Worm (Caenorhabditis elegans) whole organism, L1 larva: ENCODE results near the gene dct-1.
A peak's percentile ranks its signal among the peaks of the same experiment; 100 is the strongest.

Experiments used
- C04F5.9 ChIP-seq: sonication (generic microtip); optimal IDR thresholded peaks from 2 replicates; lab custom pipeline; 2016; ENCODE audit warnings: missing genetic modification characterization, missing compliant biosample characterization
- F16B12.6 ChIP-seq: fragments of 150-350 bp; optimal IDR thresholded peaks from 2 replicates; lab custom pipeline; 2014; ENCODE audit warnings: missing biosample characterization, missing genetic modification characterization
- aha-1 ChIP-seq: fragments of 150-350 bp; optimal IDR thresholded peaks from 2 replicates; lab custom pipeline; 2014; ENCODE audit warnings: missing biosample characterization, missing genetic modification characterization
- alr-1 ChIP-seq: fragments of 200-800 bp; sonication (Bioruptor generic); optimal IDR thresholded peaks from 2 replicates; lab custom pipeline; 2018; ENCODE audit warnings: borderline replicate concordance, mild to moderate bottlenecking, missing genetic modification characterization, missing compliant biosample characterization
- aly-2 ChIP-seq: fragments of 150-350 bp; optimal IDR thresholded peaks from 2 replicates; lab custom pipeline; 2014; ENCODE audit warnings: missing biosample characterization, missing genetic modification characterization
- ama-1 ChIP-seq: fragments of 150-350 bp; optimal IDR thresholded peaks from 2 replicates; lab custom pipeline; 2014
- ceh-82 ChIP-seq, 3 experiments: fragments of 150-350 bp in 1 of 3; sonication (generic microtip) in 2 of 3; optimal IDR thresholded peaks; 2 replicates each; lab custom pipeline; 2014 to 2017; ENCODE audit warnings: missing biosample characterization in 3 of 3, missing genetic modification characterization in 3 of 3
- ceh-90 ChIP-seq: sonication (generic microtip); optimal IDR thresholded peaks from 2 replicates; lab custom pipeline; 2016; ENCODE audit warnings: missing genetic modification characterization, missing compliant biosample characterization
- ces-1 ChIP-seq: fragments of 150-350 bp; optimal IDR thresholded peaks from 2 replicates; lab custom pipeline; 2014; ENCODE audit warnings: missing biosample characterization, missing genetic modification reagents, missing genetic modification characterization
- dpl-1 ChIP-seq, 3 experiments: fragments of 150-350 bp in 2 of 3; sonication (generic microtip) in 1 of 3; optimal IDR thresholded peaks; 2 replicates each; lab custom pipeline; 2014 to 2017; ENCODE audit warnings: missing biosample characterization in 3 of 3, missing genetic modification characterization in 3 of 3, missing genetic modification reagents in 3 of 3
- efl-1 ChIP-seq, 4 experiments: fragments of 150-350 bp; optimal IDR thresholded peaks in 3 of 4; peaks in 1 of 4; 1 replicate in 1 of 4; 2 replicates in 3 of 4; lab custom pipeline; 2014; ENCODE audit warnings: missing biosample characterization in 2 of 4, missing genetic modification characterization in 2 of 4, missing genetic modification reagents in 2 of 4
- efl-3 ChIP-seq: fragments of 200-800 bp; sonication (Bioruptor generic); optimal IDR thresholded peaks from 2 replicates; lab custom pipeline; 2018; ENCODE audit warnings: mild to moderate bottlenecking, missing genetic modification characterization, missing compliant biosample characterization
- elt-2 ChIP-seq: sonication (generic microtip); optimal IDR thresholded peaks from 2 replicates; lab custom pipeline; 2016; ENCODE audit warnings: missing genetic modification characterization, mild to moderate bottlenecking, inconsistent platforms, missing compliant biosample characterization, missing genetic modification reagents
- elt-3 ChIP-seq, 6 experiments: fragments of 150-350 bp in 1 of 6; sonication (generic microtip); optimal IDR thresholded peaks; 2 replicates each; lab custom pipeline; 2017 to 2018; ENCODE audit warnings: missing biosample characterization in 6 of 6, missing genetic modification characterization in 6 of 6, inconsistent platforms in 1 of 6
- ets-5 ChIP-seq: fragments of 200-800 bp; sonication (Bioruptor generic); IDR thresholded peaks from 2 replicates; pipeline ENCODE4 v1.3.6; 2022; ENCODE audit warnings: missing genetic modification characterization, missing compliant biosample characterization
- fkh-10 ChIP-seq: sonication (generic microtip); optimal IDR thresholded peaks from 2 replicates; lab custom pipeline; 2017; ENCODE audit warnings: missing biosample characterization, missing genetic modification reagents, missing genetic modification characterization
- fkh-4 ChIP-seq: sonication (generic microtip); optimal IDR thresholded peaks from 2 replicates; lab custom pipeline; 2016; ENCODE audit warnings: missing compliant biosample characterization, missing genetic modification characterization, borderline replicate concordance
- fos-1 ChIP-seq: fragments of 150-350 bp; optimal IDR thresholded peaks from 2 replicates; lab custom pipeline; 2014; ENCODE audit warnings: missing biosample characterization, missing genetic modification characterization
- hlh-17 ChIP-seq: fragments of 200-800 bp; sonication (Bioruptor generic); optimal IDR thresholded peaks from 2 replicates; lab custom pipeline; 2018; ENCODE audit warnings: missing genetic modification characterization, mild to moderate bottlenecking, missing compliant biosample characterization, moderate library complexity, borderline replicate concordance
- hlh-4 ChIP-seq: sonication (generic microtip); optimal IDR thresholded peaks from 2 replicates; lab custom pipeline; 2016; ENCODE audit warnings: mild to moderate bottlenecking, missing genetic modification characterization, missing compliant biosample characterization
- hpl-2 ChIP-seq: fragments of 150-350 bp; optimal IDR thresholded peaks from 2 replicates; lab custom pipeline; 2014; ENCODE audit warnings: missing biosample characterization, missing genetic modification reagents, missing genetic modification characterization
- lin-13 ChIP-seq: fragments of 150-350 bp; optimal IDR thresholded peaks from 2 replicates; lab custom pipeline; 2014; ENCODE audit warnings: missing biosample characterization, missing genetic modification reagents, missing genetic modification characterization
- lin-14 ChIP-seq: fragments of 200-800 bp; sonication (Bioruptor generic); optimal IDR thresholded peaks from 2 replicates; lab custom pipeline; 2018; ENCODE audit warnings: mild to moderate bottlenecking, missing genetic modification characterization, moderate library complexity, missing compliant biosample characterization
- lin-15B ChIP-seq: fragments of 150-350 bp; sonication (generic microtip); optimal IDR thresholded peaks from 3 replicates; lab custom pipeline; 2014; ENCODE audit warnings: missing biosample characterization, missing genetic modification characterization
- lin-39 ChIP-seq: fragments of 150-350 bp; optimal IDR thresholded peaks from 2 replicates; lab custom pipeline; 2014; ENCODE audit warnings: missing biosample characterization, missing genetic modification reagents, missing genetic modification characterization
- lir-3 ChIP-seq: sonication (generic microtip); optimal IDR thresholded peaks from 2 replicates; lab custom pipeline; 2016; ENCODE audit warnings: mild to moderate bottlenecking, missing genetic modification characterization, moderate library complexity, missing compliant biosample characterization; ENCODE audit not compliant: poor library complexity
- mab-9 ChIP-seq: fragments of 200-800 bp; sonication (Bioruptor generic); IDR thresholded peaks from 2 replicates; pipeline ENCODE4 v1.3.6; 2022; ENCODE audit warnings: missing genetic modification reagents, missing genetic modification characterization, missing compliant biosample characterization
- mef-2 ChIP-seq: fragments of 150-350 bp; optimal IDR thresholded peaks from 2 replicates; lab custom pipeline; 2014; ENCODE audit warnings: missing biosample characterization, missing genetic modification characterization
- nhr-12 ChIP-seq: sonication (generic microtip); optimal IDR thresholded peaks from 2 replicates; lab custom pipeline; 2017; ENCODE audit warnings: missing biosample characterization, missing genetic modification characterization
- nhr-19 ChIP-seq: fragments of 200-800 bp; sonication (Bioruptor generic); conservative IDR thresholded peaks from 2 replicates; pipeline ENCODE4 v1.3.6; 2022; ENCODE audit warnings: missing genetic modification characterization, missing compliant biosample characterization
- nhr-237 ChIP-seq: fragments of 150-350 bp; optimal IDR thresholded peaks from 2 replicates; lab custom pipeline; 2014; ENCODE audit warnings: missing biosample characterization, missing genetic modification characterization
- nhr-28 ChIP-seq: fragments of 150-350 bp; optimal IDR thresholded peaks from 2 replicates; lab custom pipeline; 2014; ENCODE audit warnings: missing biosample characterization, missing genetic modification characterization
- nhr-47 ChIP-seq: sonication (generic microtip); optimal IDR thresholded peaks from 2 replicates; lab custom pipeline; 2016; ENCODE audit warnings: mild to moderate bottlenecking, missing genetic modification characterization, moderate library complexity, missing compliant biosample characterization
- nhr-76 ChIP-seq: sonication (generic microtip); optimal IDR thresholded peaks from 2 replicates; lab custom pipeline; 2017; ENCODE audit warnings: missing biosample characterization, missing genetic modification characterization
- nhr-77 ChIP-seq: fragments of 150-350 bp; optimal IDR thresholded peaks from 2 replicates; lab custom pipeline; 2014; ENCODE audit warnings: missing biosample characterization, missing genetic modification characterization
- nhr-84 ChIP-seq: sonication (generic microtip); optimal IDR thresholded peaks from 2 replicates; lab custom pipeline; 2017; ENCODE audit warnings: missing biosample characterization, missing genetic modification characterization
- nhr-85 ChIP-seq: sonication (generic microtip); peaks from one replicate; lab custom pipeline; 2016; ENCODE audit warnings: missing genetic modification characterization, inconsistent platforms, missing compliant biosample characterization
- pax-3 ChIP-seq: fragments of 200-800 bp; sonication (Bioruptor generic); optimal IDR thresholded peaks from 2 replicates; lab custom pipeline; 2018; ENCODE audit warnings: mild to moderate bottlenecking, missing genetic modification characterization, moderate library complexity, missing compliant biosample characterization
- pqm-1 ChIP-seq: sonication (generic microtip); optimal IDR thresholded peaks from 3 replicates; lab custom pipeline; 2017; ENCODE audit warnings: missing biosample characterization, missing genetic modification characterization
- rnt-1 ChIP-seq: sonication (generic microtip); optimal IDR thresholded peaks from 2 replicates; lab custom pipeline; 2016; ENCODE audit warnings: mild to moderate bottlenecking, missing genetic modification characterization, moderate library complexity, missing compliant biosample characterization
- snpc-4 ChIP-seq: fragments of 150-350 bp; optimal IDR thresholded peaks from 2 replicates; lab custom pipeline; 2014; ENCODE audit warnings: missing biosample characterization, missing genetic modification characterization
- snu-23 ChIP-seq: sonication (generic microtip); optimal IDR thresholded peaks from 2 replicates; lab custom pipeline; 2016; ENCODE audit warnings: missing genetic modification characterization, missing compliant biosample characterization
- sptf-1 ChIP-seq: fragments of 150-350 bp; optimal IDR thresholded peaks from 2 replicates; lab custom pipeline; 2014; ENCODE audit warnings: missing biosample characterization, missing genetic modification characterization
- sup-37 ChIP-seq: fragments of 200-800 bp; sonication (Bioruptor generic); optimal IDR thresholded peaks from 2 replicates; lab custom pipeline; 2018; ENCODE audit warnings: mild to moderate bottlenecking, missing genetic modification characterization, missing compliant biosample characterization
- swsn-7 ChIP-seq: sonication (generic microtip); optimal IDR thresholded peaks from 2 replicates; lab custom pipeline; 2016; ENCODE audit warnings: missing genetic modification characterization, missing compliant biosample characterization
- tbx-2 ChIP-seq: sonication (generic microtip); optimal IDR thresholded peaks from 2 replicates; lab custom pipeline; 2016; ENCODE audit warnings: missing genetic modification characterization, missing compliant biosample characterization
- tlp-1 ChIP-seq: fragments of 150-350 bp; optimal IDR thresholded peaks from 2 replicates; lab custom pipeline; 2014; ENCODE audit warnings: missing biosample characterization, missing genetic modification characterization
- unc-30 ChIP-seq: sonication (generic microtip); optimal IDR thresholded peaks from 2 replicates; lab custom pipeline; 2017; ENCODE audit warnings: missing biosample characterization, missing genetic modification characterization
- unc-62 ChIP-seq: fragments of 150-350 bp; optimal IDR thresholded peaks from 2 replicates; lab custom pipeline; 2014; ENCODE audit warnings: missing biosample characterization, missing genetic modification reagents, missing genetic modification characterization
- unc-98 ChIP-seq: fragments of 200-800 bp; sonication (Bioruptor generic); IDR thresholded peaks from 2 replicates; pipeline ENCODE4 v1.3.6; 2022; ENCODE audit warnings: missing genetic modification characterization, missing compliant biosample characterization
- vab-15 ChIP-seq: sonication (generic microtip); optimal IDR thresholded peaks from 2 replicates; lab custom pipeline; 2017; ENCODE audit warnings: missing genotype, mild to moderate bottlenecking, missing genetic modification characterization, missing compliant biosample characterization
- xbp-1 ChIP-seq: sonication (generic microtip); optimal IDR thresholded peaks from 2 replicates; lab custom pipeline; 2016; ENCODE audit warnings: missing genetic modification characterization, missing compliant biosample characterization
- ztf-11 ChIP-seq, 2 experiments: sonication (generic microtip); optimal IDR thresholded peaks; 2 replicates each; lab custom pipeline; 2016 to 2017; ENCODE audit warnings: missing genetic modification characterization in 2 of 2, missing biosample characterization in 1 of 2, missing compliant biosample characterization in 1 of 2

The dct-1 gene

ce11 chrX:7962056-7962485 is 7.9 kb downstream of the dct-1 start:
- TF ChIP-seq lir-3 = no peak
- TF ChIP-seq fkh-10 (GFP tag; lab: Kevin White, UChicago) = no peak
- TF ChIP-seq nhr-84 = no peak
- TF ChIP-seq vab-15 = no peak
- peak in 1 of 3 experiments; percentile 45 for TF ChIP-seq ceh-82 (tag; optimal IDR thresholded peaks at IDR 0.05; lab: Kevin White, UChicago)
- no peak for TF ChIP-seq mab-9 (GFP tag; lab: Robert Waterston, UW)
- TF ChIP-seq lin-15B (tag; lab: Kevin White, UChicago) = no peak
- TF ChIP-seq lin-13 = no peak
- no peak for TF ChIP-seq nhr-28 (tag; lab: Kevin White, UChicago)
- no peak for TF ChIP-seq pax-3 (tag; lab: Kevin White, UChicago)
- TF ChIP-seq tbx-2 (tag; lab: Kevin White, UChicago) = peak; percentile 39
- peak; percentile 24; the same call in 1 of the 2 replicates for TF ChIP-seq nhr-19 (GFP tag; lab: Robert Waterston, UW)
- TF ChIP-seq aly-2 (tag; lab: Kevin White, UChicago) = no peak
- no peak for TF ChIP-seq unc-98 (GFP tag; lab: Robert Waterston, UW)
- peak; percentile 94 for TF ChIP-seq pqm-1 (tag; lab: Kevin White, UChicago)
- no peak for TF ChIP-seq ets-5 (GFP tag; lab: Robert Waterston, UW)
- peak; percentile 68 for TF ChIP-seq F16B12.6 (tag; lab: Kevin White, UChicago)
- TF ChIP-seq unc-30 (tag; lab: Kevin White, UChicago) = no peak
- peak; percentile 79 for TF ChIP-seq lin-14 (GFP tag; lab: Kevin White, UChicago)
- TF ChIP-seq elt-2 = peak; percentile 95
- no peak for TF ChIP-seq ama-1 (lab: Kevin White, UChicago)
- peak in 3 of 6 experiments; percentile 28 to 60 (median 59) for TF ChIP-seq elt-3 (tag; optimal IDR thresholded peaks at IDR 0.05; lab: Kevin White, UChicago)
- TF ChIP-seq sptf-1 = no peak
- TF ChIP-seq C04F5.9 (tag; lab: Kevin White, UChicago) = no peak
- no peak for TF ChIP-seq nhr-237
- TF ChIP-seq nhr-85 (tag; lab: Kevin White, UChicago) = peak; percentile 92
- peak; percentile 72 for TF ChIP-seq snu-23 (GFP tag; lab: Kevin White, UChicago)
- TF ChIP-seq ces-1 (GFP tag; lab: Kevin White, UChicago) = no peak
- no peak for TF ChIP-seq mef-2 (tag; lab: Kevin White, UChicago)
- peak; percentile 37 for TF ChIP-seq xbp-1
- TF ChIP-seq unc-62 = no peak
- no peak for TF ChIP-seq lin-39 (tag; lab: Kevin White, UChicago)
- TF ChIP-seq ztf-11 (tag; optimal IDR thresholded peaks at IDR 0.05; lab: Kevin White, UChicago) = no peak
- TF ChIP-seq alr-1 (tag; lab: Kevin White, UChicago) = no peak
- no peak for TF ChIP-seq fkh-4 (tag; lab: Kevin White, UChicago)
- TF ChIP-seq hlh-4 (tag; lab: Kevin White, UChicago) = no peak
- TF ChIP-seq rnt-1 (tag; lab: Kevin White, UChicago) = no peak
- no peak for TF ChIP-seq hpl-2 (GFP tag; lab: Kevin White, UChicago)
- no peak for TF ChIP-seq hlh-17 (GFP tag; lab: Kevin White, UChicago)
- no peak for TF ChIP-seq efl-3 (GFP tag; lab: Kevin White, UChicago)
- no peak for TF ChIP-seq nhr-76 (tag; lab: Kevin White, UChicago)
- no peak for TF ChIP-seq nhr-12
- no peak for TF ChIP-seq tlp-1
- TF ChIP-seq aha-1 (tag; lab: Kevin White, UChicago) = no peak
- peak; percentile 10 for TF ChIP-seq fos-1 (tag; lab: Kevin White, UChicago)
- peak in 1 of 2 experiments; percentile 46 for TF ChIP-seq efl-1 (optimal IDR thresholded peaks at IDR 0.05; lab: Kevin White, UChicago)
- TF ChIP-seq efl-1 (GFP tag; optimal IDR thresholded peaks at IDR 0.05 in 1 of 2; lab: Kevin White, UChicago) = peak in 1 of 2 experiments; percentile 8
- TF ChIP-seq nhr-47 (tag; lab: Kevin White, UChicago) = peak; percentile 54
- peak; percentile 40 for TF ChIP-seq nhr-77 (tag; lab: Kevin White, UChicago)
- TF ChIP-seq snpc-4 = no peak
- peak in 1 of 3 experiments; percentile 8 for TF ChIP-seq dpl-1 (GFP tag; optimal IDR thresholded peaks at IDR 0.05; lab: Kevin White, UChicago)
- TF ChIP-seq ceh-90 (tag; lab: Kevin White, UChicago) = no peak
- no peak for TF ChIP-seq sup-37 (GFP tag; lab: Kevin White, UChicago)
- TF ChIP-seq swsn-7 (tag; lab: Kevin White, UChicago) = peak; percentile 17
